Fruit fly (Drosophila melanogaster) whole organism, embryonic: ENCODE data around the gene mthl12.

Experiments
- Aef1 ChIP-seq: fragments of 200-800 bp; sonication (Bioruptor generic); IDR thresholded peaks from 3 replicates; pipeline ENCODE4 v1.3.6; 2022; ENCODE audit warnings: missing biosample characterization, missing genetic modification characterization
- B-H2 ChIP-seq: fragments of 200-800 bp; sonication (Bioruptor generic); optimal IDR thresholded peaks from 2 replicates; lab custom pipeline; 2018; ENCODE audit warnings: missing biosample characterization, mild to moderate bottlenecking, missing genetic modification characterization
- Bteb2 ChIP-seq: fragments of 200-800 bp; sonication (Bioruptor generic); optimal IDR thresholded peaks from 2 replicates; lab custom pipeline; 2016; ENCODE audit warnings: missing biosample characterization, missing genetic modification characterization
- CG10209 ChIP-seq: fragments of 200-800 bp; sonication (Bioruptor generic); optimal IDR thresholded peaks from 3 replicates; lab custom pipeline; 2017; ENCODE audit warnings: missing biosample characterization, mild to moderate bottlenecking, missing genetic modification characterization, missing genetic modification reagents
- CG11695 ChIP-seq: fragments of 200-800 bp; sonication (Bioruptor generic); IDR thresholded peaks from 3 replicates; pipeline ENCODE4 v1.3.6; 2022; ENCODE audit warnings: missing biosample characterization, missing genetic modification characterization
- CG14860 ChIP-seq: fragments of 200-800 bp; sonication (Bioruptor generic); IDR thresholded peaks from 3 replicates; pipeline ENCODE4 v1.3.6; 2022; ENCODE audit warnings: missing biosample characterization, missing genetic modification characterization; ENCODE audit not compliant: partially characterized antibody
- CG15269 ChIP-seq: fragments of 200-800 bp; sonication (Bioruptor generic); optimal IDR thresholded peaks from 2 replicates; lab custom pipeline; 2018; ENCODE audit warnings: missing biosample characterization, mild to moderate bottlenecking, missing genetic modification characterization, moderate library complexity
- CG16779 ChIP-seq: fragments of 200-800 bp; sonication (Bioruptor generic); IDR thresholded peaks from 2 replicates; pipeline ENCODE4 v1.3.6; 2022; ENCODE audit warnings: missing biosample characterization, missing genetic modification characterization
- CG16815 ChIP-seq: fragments of 200-800 bp; sonication (Bioruptor generic); optimal IDR thresholded peaks from 3 replicates; lab custom pipeline; 2017; ENCODE audit warnings: missing biosample characterization, mild to moderate bottlenecking, missing genetic modification characterization
- CG1792 ChIP-seq: fragments of 200-800 bp; sonication (Bioruptor generic); optimal IDR thresholded peaks from 2 replicates; lab custom pipeline; 2016; ENCODE audit warnings: missing biosample characterization, missing genetic modification characterization
- CG18476 ChIP-seq: fragments of 200-800 bp; sonication (Bioruptor generic); optimal IDR thresholded peaks from 2 replicates; lab custom pipeline; 2016; ENCODE audit warnings: missing biosample characterization, mild to moderate bottlenecking, missing genetic modification characterization
- CG18764 ChIP-seq: fragments of 200-800 bp; sonication (Bioruptor generic); optimal IDR thresholded peaks from 3 replicates; lab custom pipeline; 2016; ENCODE audit warnings: missing biosample characterization, missing genetic modification characterization
- CG2120 ChIP-seq: fragments of 200-800 bp; sonication (Bioruptor generic); optimal IDR thresholded peaks from 3 replicates; lab custom pipeline; 2016; ENCODE audit warnings: missing biosample characterization, missing genetic modification characterization
- CG2129 ChIP-seq: fragments of 200-800 bp; sonication (Bioruptor generic); IDR thresholded peaks from 2 replicates; pipeline ENCODE4 v1.3.6; 2022; ENCODE audit warnings: missing biosample characterization, missing genetic modification characterization; ENCODE audit not compliant: partially characterized antibody
- CG2712 ChIP-seq: fragments of 200-800 bp; optimal IDR thresholded peaks from 3 replicates; lab custom pipeline; 2019; ENCODE audit warnings: missing biosample characterization, mild to moderate bottlenecking, missing genetic modification characterization, moderate library complexity
- CG34422 ChIP-seq: fragments of 200-800 bp; sonication (Bioruptor generic); IDR thresholded peaks from 3 replicates; pipeline ENCODE4 v1.3.6; 2022; ENCODE audit warnings: missing biosample characterization, missing genetic modification characterization
- CG4730 ChIP-seq: fragments of 200-800 bp; sonication (Bioruptor generic); IDR thresholded peaks from 2 replicates; pipeline ENCODE4 v1.3.6; 2022; ENCODE audit warnings: missing biosample characterization, missing genetic modification characterization
- CG8089 ChIP-seq: fragments of 200-800 bp; sonication (Bioruptor generic); optimal IDR thresholded peaks from 3 replicates; lab custom pipeline; 2016; ENCODE audit warnings: missing biosample characterization, missing genetic modification characterization
- CG9797 ChIP-seq: fragments of 200-800 bp; sonication (Bioruptor generic); optimal IDR thresholded peaks from 3 replicates; lab custom pipeline; 2018; ENCODE audit warnings: missing biosample characterization, mild to moderate bottlenecking, missing genetic modification characterization
- CkIIα-i1 ChIP-seq: fragments of 200-800 bp; sonication (Bioruptor generic); IDR thresholded peaks from 2 replicates; pipeline ENCODE4 v1.3.6; 2022; ENCODE audit warnings: missing biosample characterization, missing genetic modification characterization
- D19B ChIP-seq: fragments of 200-800 bp; sonication (Bioruptor generic); optimal IDR thresholded peaks from 2 replicates; lab custom pipeline; 2017; ENCODE audit warnings: missing biosample characterization, mild to moderate bottlenecking, missing genetic modification characterization
- Dad ChIP-seq: fragments of 200-800 bp; sonication (Bioruptor generic); optimal IDR thresholded peaks from 3 replicates; lab custom pipeline; 2016; ENCODE audit warnings: missing biosample characterization, missing genetic modification characterization
- Dfd ChIP-seq, 2 experiments: fragments of >200 bp; optimal IDR thresholded peaks; 2 replicates each; lab custom pipeline; 2017; ENCODE audit warnings: missing biosample characterization in 2 of 2, missing genetic modification characterization in 2 of 2
- Doc2 ChIP-seq: fragments of 200-800 bp; sonication (Bioruptor generic); IDR thresholded peaks from 2 replicates; pipeline ENCODE4 v1.3.6; 2022; ENCODE audit warnings: missing biosample characterization, missing genetic modification characterization
- H2.0 ChIP-seq: fragments of 200-800 bp; sonication (Bioruptor generic); IDR thresholded peaks from 2 replicates; pipeline ENCODE4 v1.3.6; 2022; ENCODE audit warnings: missing biosample characterization, missing genetic modification characterization
- Hr3 ChIP-seq: fragments of 200-800 bp; sonication (Bioruptor generic); optimal IDR thresholded peaks from 3 replicates; lab custom pipeline; 2016; ENCODE audit warnings: missing biosample characterization, missing genetic modification characterization
- Kr ChIP-seq: fragments of 200-800 bp; sonication (Bioruptor generic); optimal IDR thresholded peaks from 2 replicates; lab custom pipeline; 2017; ENCODE audit warnings: missing biosample characterization, mild to moderate bottlenecking, missing genetic modification characterization
- Mes4 ChIP-seq: fragments of 200-800 bp; sonication (Bioruptor generic); optimal IDR thresholded peaks from 2 replicates; lab custom pipeline; 2016; ENCODE audit warnings: missing biosample characterization, missing genetic modification characterization
- NK7.1 ChIP-seq: fragments of 200-800 bp; sonication (Bioruptor generic); optimal IDR thresholded peaks from 3 replicates; lab custom pipeline; 2016; ENCODE audit warnings: missing biosample characterization, missing genetic modification characterization
- Nf-YC ChIP-seq: fragments of 200-800 bp; optimal IDR thresholded peaks from 3 replicates; lab custom pipeline; 2019; ENCODE audit warnings: missing biosample characterization, mild to moderate bottlenecking, missing genetic modification characterization, moderate library complexity
- Pdp1 ChIP-seq, 2 experiments: fragments of 200-800 bp; sonication (Bioruptor generic); optimal IDR thresholded peaks; 3 replicates each; lab custom pipeline; 2016; ENCODE audit warnings: missing biosample characterization in 2 of 2, missing genetic modification characterization in 2 of 2, mild to moderate bottlenecking in 1 of 2, moderate library complexity in 1 of 2
- Ptx1 ChIP-seq: fragments of 200-800 bp; sonication (Bioruptor generic); IDR thresholded peaks from 2 replicates; pipeline ENCODE4 v1.3.6; 2022; ENCODE audit warnings: missing biosample characterization, missing genetic modification characterization
- Sox100B ChIP-seq: fragments of 200-800 bp; sonication (Bioruptor generic); optimal IDR thresholded peaks from 3 replicates; lab custom pipeline; 2018; ENCODE audit warnings: missing biosample characterization, mild to moderate bottlenecking, missing genetic modification characterization
- aop ChIP-seq: fragments of 200-800 bp; sonication (Bioruptor generic); IDR thresholded peaks from 2 replicates; pipeline ENCODE4 v1.3.6; 2022; ENCODE audit warnings: missing biosample characterization, missing genetic modification characterization
- crol ChIP-seq: fragments of 200-800 bp; sonication (Bioruptor generic); IDR thresholded peaks from 2 replicates; pipeline ENCODE4 v1.3.6; 2022; ENCODE audit warnings: missing biosample characterization, missing genetic modification characterization
- cwo ChIP-seq: fragments of 200-800 bp; sonication (Bioruptor generic); optimal IDR thresholded peaks from 3 replicates; lab custom pipeline; 2017; ENCODE audit warnings: missing biosample characterization, missing genetic modification characterization, mild to moderate bottlenecking, moderate library complexity, missing genetic modification reagents
- dimm ChIP-seq: fragments of 200-800 bp; sonication (Bioruptor generic); IDR thresholded peaks from 2 replicates; pipeline ENCODE4 v1.3.6; 2022; ENCODE audit warnings: missing biosample characterization, missing genetic modification characterization
- eve ChIP-seq, 2 experiments: fragments of >200 bp; optimal IDR thresholded peaks; 2 replicates each; lab custom pipeline; 2017; ENCODE audit warnings: missing biosample characterization in 2 of 2, missing genetic modification characterization in 2 of 2
- ftz-f1 ChIP-seq: fragments of 200-800 bp; sonication (Bioruptor generic); optimal IDR thresholded peaks from 2 replicates; lab custom pipeline; 2016; ENCODE audit warnings: missing biosample characterization, missing genetic modification characterization
- kah ChIP-seq: fragments of 200-800 bp; sonication (Bioruptor generic); optimal IDR thresholded peaks from 2 replicates; lab custom pipeline; 2018; ENCODE audit warnings: missing biosample characterization, mild to moderate bottlenecking, missing genetic modification characterization
- kni ChIP-seq: fragments of 200-800 bp; sonication (Bioruptor generic); optimal IDR thresholded peaks from 3 replicates; lab custom pipeline; 2017; ENCODE audit warnings: mild to moderate bottlenecking, missing biosample characterization, missing genetic modification reagents, missing genetic modification characterization
- lab ChIP-seq: fragments of 200-800 bp; sonication (Bioruptor generic); optimal IDR thresholded peaks from 3 replicates; lab custom pipeline; 2017; ENCODE audit warnings: missing biosample characterization, missing genetic modification characterization, mild to moderate bottlenecking, moderate library complexity, missing genetic modification reagents
- luna ChIP-seq: fragments of 200-800 bp; sonication (Bioruptor generic); optimal IDR thresholded peaks from 2 replicates; lab custom pipeline; 2016; ENCODE audit warnings: missing biosample characterization, missing genetic modification characterization
- mam ChIP-seq: fragments of 200-800 bp; sonication (Bioruptor generic); optimal IDR thresholded peaks from 3 replicates; lab custom pipeline; 2016; ENCODE audit warnings: missing biosample characterization, missing genetic modification characterization
- nau ChIP-seq: fragments of 200-800 bp; sonication (Bioruptor generic); optimal IDR thresholded peaks from 3 replicates; lab custom pipeline; 2017; ENCODE audit warnings: missing biosample characterization, mild to moderate bottlenecking, missing genetic modification characterization, missing genetic modification reagents
- sens ChIP-seq: fragments of 200-800 bp; sonication (Bioruptor generic); peaks from one replicate; lab custom pipeline; 2016; ENCODE audit warnings: missing biosample characterization, missing genetic modification characterization
- sim ChIP-seq: fragments of 200-800 bp; sonication (Bioruptor generic); IDR thresholded peaks from 2 replicates; pipeline ENCODE4 v1.3.6; 2022; ENCODE audit warnings: missing biosample characterization, missing genetic modification characterization
- tap ChIP-seq: fragments of 200-800 bp; optimal IDR thresholded peaks from 3 replicates; lab custom pipeline; 2019; ENCODE audit warnings: missing biosample characterization, mild to moderate bottlenecking, missing genetic modification characterization, moderate library complexity

Gene mthl12

dm6 chr3R:13364175-13365174 lies 11.0 kb downstream of the mthl12 start, which contains the start of gene Dic1 (continued):
- TF ChIP-seq Mes4 (GFP tag; lab: Kevin White, UChicago) (peak; percentile 85), ftz-f1 (peak; percentile 41), H2.0 (GFP tag; lab: Robert Waterston, UW) (peak; percentile 79), CG8089 (GFP tag; lab: Kevin White, UChicago) (peak; percentile 77), Dfd (GFP tag; optimal IDR thresholded peaks at IDR 0.05; lab: Kevin White, UChicago) (peak in 1 of 2 experiments; percentile 35), Ptx1 (GFP tag; lab: Robert Waterston, UW) (peak; percentile 96), D19B (GFP tag; lab: Kevin White, UChicago) (peak; percentile 95), Doc2 (GFP tag; lab: Robert Waterston, UW) (0 out of 2 replicates have a peak, but pooled peaks have one; percentile 37), CG10209 (GFP tag; lab: Kevin White, UChicago) (peak; percentile 97), kni (peak; percentile 94), CG2712 (peak; percentile 96), aop (GFP tag; lab: Robert Waterston, UW) (peak; percentile 90), CG2120 (GFP tag; lab: Kevin White, UChicago) (peak; percentile 97), Pdp1 (GFP tag; optimal IDR thresholded peaks at IDR 0.05; lab: Kevin White, UChicago) (peak; percentile 83 to 93), Sox100B (GFP tag; lab: Kevin White, UChicago) (peak; percentile 99), Kr (GFP tag; lab: Kevin White, UChicago) (peak; percentile 79), Nf-YC (tag; lab: Kevin White, UChicago) (peak; percentile 87), Dad (peak; percentile 83), luna (GFP tag; lab: Kevin White, UChicago) (peak; percentile 83), sens (peak; percentile 99), nau (peak; percentile 95), Bteb2 (GFP tag; lab: Kevin White, UChicago) (peak; percentile 93), tap (peak; percentile 91), CG34422 (GFP tag; lab: Robert Waterston, UW) (peak; percentile 88), cwo (GFP tag; lab: Kevin White, UChicago) (peak; percentile 97), kah (peak; percentile 93), sim (no peak), dimm (GFP tag; lab: Robert Waterston, UW) (peak; percentile 57), CG16815 (peak; percentile 93), crol (peak; percentile 54), Hr3 (peak; percentile 96), CG18764 (GFP tag; lab: Kevin White, UChicago) (peak; percentile 93), NK7.1 (GFP tag; lab: Kevin White, UChicago) (peak; percentile 79), CG15269 (tag; lab: Kevin White, UChicago) (peak; percentile 97), eve (GFP tag; optimal IDR thresholded peaks at IDR 0.05; lab: Kevin White, UChicago) (peak in 1 of 2 experiments; percentile 97), CkIIα-i1 (GFP tag; lab: Robert Waterston, UW) (no peak; the same call in 1 of the 2 replicates), CG2129 (GFP tag; lab: Robert Waterston, UW) (no peak), CG4730 (GFP tag; lab: Robert Waterston, UW) (peak; percentile 81), CG11695 (GFP tag; lab: Robert Waterston, UW) (peak; percentile 95), CG16779 (GFP tag; lab: Robert Waterston, UW) (peak; percentile 65; the same call in 1 of the 2 replicates), lab (GFP tag; lab: Kevin White, UChicago) (peak; percentile 98), CG14860 (GFP tag; lab: Robert Waterston, UW) (no peak), mam (GFP tag; lab: Kevin White, UChicago) (peak; percentile 92), CG9797 (GFP tag; lab: Kevin White, UChicago) (peak; percentile 41), Aef1 (GFP tag; lab: Robert Waterston, UW) (peak; percentile 93), CG18476 (GFP tag; lab: Kevin White, UChicago) (peak; percentile 95), B-H2 (peak; percentile 90), CG1792 (GFP tag; lab: Kevin White, UChicago) (peak; percentile 84)
